Fruit fly (Drosophila melanogaster) whole organism, embryonic: ENCODE measurements around the gene Ufd1.
A peak's percentile ranks its signal among the peaks of the same experiment; 100 is the strongest.

Experiments
- Atf6 ChIP-seq: fragments of 200-800 bp; sonication (Bioruptor generic); IDR thresholded peaks from 2 replicates; pipeline ENCODE4 v1.3.6; 2022; ENCODE audit warnings: missing biosample characterization, missing genetic modification characterization
- Bteb2 ChIP-seq: fragments of 200-800 bp; sonication (Bioruptor generic); optimal IDR thresholded peaks from 2 replicates; lab custom pipeline; 2016; ENCODE audit warnings: missing biosample characterization, missing genetic modification characterization
- CG10543 ChIP-seq: fragments of 200-800 bp; sonication (Bioruptor generic); optimal IDR thresholded peaks from 3 replicates; lab custom pipeline; 2017; ENCODE audit warnings: missing biosample characterization, mild to moderate bottlenecking, missing genetic modification characterization, moderate library complexity
- CG11723 ChIP-seq: fragments of 200-800 bp; sonication (Bioruptor generic); optimal IDR thresholded peaks from 2 replicates; lab custom pipeline; 2017; ENCODE audit warnings: missing biosample characterization, mild to moderate bottlenecking, missing genetic modification characterization
- CG12299 ChIP-seq: fragments of 200-800 bp; sonication (Bioruptor generic); optimal IDR thresholded peaks from 2 replicates; lab custom pipeline; 2018; ENCODE audit warnings: missing biosample characterization, mild to moderate bottlenecking, missing genetic modification characterization
- CG13894 ChIP-seq: fragments of 200-800 bp; sonication (Bioruptor generic); optimal IDR thresholded peaks from 3 replicates; lab custom pipeline; 2018; ENCODE audit warnings: missing biosample characterization, mild to moderate bottlenecking, missing genetic modification characterization, moderate library complexity
- CG14050 ChIP-seq: fragments of 200-800 bp; sonication (Bioruptor generic); IDR thresholded peaks from 3 replicates; pipeline ENCODE4 v1.3.6; 2022; ENCODE audit warnings: missing biosample characterization, missing genetic modification characterization
- CG14965 ChIP-seq: fragments of 200-800 bp; sonication (Bioruptor generic); optimal IDR thresholded peaks from 2 replicates; lab custom pipeline; 2016; ENCODE audit warnings: missing biosample characterization, missing genetic modification characterization, borderline replicate concordance
- CG15011 ChIP-seq: fragments of 200-800 bp; sonication (Bioruptor generic); optimal IDR thresholded peaks from 3 replicates; lab custom pipeline; 2018; ENCODE audit warnings: missing biosample characterization, mild to moderate bottlenecking, missing genetic modification characterization
- CG15269 ChIP-seq: fragments of 200-800 bp; sonication (Bioruptor generic); optimal IDR thresholded peaks from 2 replicates; lab custom pipeline; 2018; ENCODE audit warnings: missing biosample characterization, mild to moderate bottlenecking, missing genetic modification characterization, moderate library complexity
- CG1602 ChIP-seq: fragments of 200-800 bp; sonication (Bioruptor generic); optimal IDR thresholded peaks from 3 replicates; lab custom pipeline; 2016; ENCODE audit warnings: missing biosample characterization, missing genetic modification characterization
- CG17802 ChIP-seq: fragments of 200-800 bp; sonication (Bioruptor generic); optimal IDR thresholded peaks from 2 replicates; lab custom pipeline; 2018; ENCODE audit warnings: missing biosample characterization, mild to moderate bottlenecking, missing genetic modification characterization, moderate library complexity
- CG34376 ChIP-seq: fragments of 200-800 bp; sonication (Bioruptor generic); optimal IDR thresholded peaks from 2 replicates; lab custom pipeline; 2018; ENCODE audit warnings: missing biosample characterization, mild to moderate bottlenecking, missing genetic modification characterization
- CG4854 ChIP-seq: fragments of 200-800 bp; sonication (Bioruptor generic); optimal IDR thresholded peaks from 2 replicates; lab custom pipeline; 2016; ENCODE audit warnings: missing biosample characterization, missing genetic modification characterization, inconsistent platforms
- CG6791 ChIP-seq: fragments of 200-800 bp; sonication (Bioruptor generic); IDR thresholded peaks from 3 replicates; pipeline ENCODE4 v1.3.6; 2022; ENCODE audit warnings: missing biosample characterization, missing genetic modification characterization; ENCODE audit not compliant: partially characterized antibody
- CG7556 ChIP-seq: fragments of 200-800 bp; sonication (Bioruptor generic); optimal IDR thresholded peaks from 2 replicates; lab custom pipeline; 2017; ENCODE audit warnings: missing biosample characterization, mild to moderate bottlenecking, missing genetic modification characterization
- CG8089 ChIP-seq: fragments of 200-800 bp; sonication (Bioruptor generic); optimal IDR thresholded peaks from 3 replicates; lab custom pipeline; 2016; ENCODE audit warnings: missing biosample characterization, missing genetic modification characterization
- CG8924 ChIP-seq: fragments of 200-800 bp; optimal IDR thresholded peaks from 3 replicates; lab custom pipeline; 2019; ENCODE audit warnings: missing biosample characterization, mild to moderate bottlenecking, missing genetic modification characterization, moderate library complexity
- CHES-1-like ChIP-seq: fragments of 200-800 bp; sonication (Bioruptor generic); optimal IDR thresholded peaks from 2 replicates; lab custom pipeline; 2016; ENCODE audit warnings: missing biosample characterization, missing genetic modification characterization
- Dbx ChIP-seq: fragments of 200-800 bp; sonication (Bioruptor generic); IDR thresholded peaks from 3 replicates; pipeline ENCODE4 v1.3.6; 2022; ENCODE audit warnings: missing biosample characterization, missing genetic modification characterization
- Dll ChIP-seq: fragments of 200-800 bp; sonication (Bioruptor generic); IDR thresholded peaks from 4 replicates; pipeline ENCODE4 v1.3.6; 2022; ENCODE audit warnings: missing biosample characterization, missing genetic modification characterization; ENCODE audit not compliant: partially characterized antibody
- Doc3 ChIP-seq: fragments of 200-800 bp; sonication (Bioruptor generic); IDR thresholded peaks from 3 replicates; pipeline ENCODE4 v1.3.6; 2022; ENCODE audit warnings: missing biosample characterization, missing genetic modification characterization; ENCODE audit not compliant: partially characterized antibody
- Gug ChIP-seq: fragments of 200-800 bp; sonication (Bioruptor generic); IDR thresholded peaks from 4 replicates; pipeline ENCODE4 v1.3.6; 2022; ENCODE audit warnings: missing biosample characterization, missing genetic modification characterization
- HHEX ChIP-seq: fragments of 200-800 bp; sonication (Bioruptor generic); optimal IDR thresholded peaks from 3 replicates; lab custom pipeline; 2017; ENCODE audit warnings: missing biosample characterization, mild to moderate bottlenecking, missing genetic modification characterization, missing genetic modification reagents
- Hr51 ChIP-seq, 2 experiments: fragments of 200-800 bp; sonication (Bioruptor generic); optimal IDR thresholded peaks; 2 replicates in 1 of 2; 3 replicates in 1 of 2; lab custom pipeline; 2016 to 2018; ENCODE audit warnings: missing biosample characterization in 2 of 2, missing genetic modification characterization in 2 of 2, mild to moderate bottlenecking in 1 of 2, moderate library complexity in 1 of 2
- Meics ChIP-seq: fragments of 200-800 bp; sonication (Bioruptor generic); optimal IDR thresholded peaks from 2 replicates; lab custom pipeline; 2017; ENCODE audit warnings: missing biosample characterization, mild to moderate bottlenecking, missing genetic modification characterization
- NfI ChIP-seq: fragments of 200-800 bp; sonication (Bioruptor generic); optimal IDR thresholded peaks from 3 replicates; lab custom pipeline; 2018; ENCODE audit warnings: missing biosample characterization, mild to moderate bottlenecking, missing genetic modification characterization, moderate library complexity
- Rx ChIP-seq: fragments of 200-800 bp; sonication (Bioruptor generic); IDR thresholded peaks from 2 replicates; pipeline ENCODE4 v1.3.6; 2022; ENCODE audit warnings: missing biosample characterization, missing genetic modification characterization
- Stat92E ChIP-seq, 3 experiments: fragments of >200 bp in 2 of 3; fragments of 200-800 bp in 1 of 3; sonication (Bioruptor generic) in 1 of 3; optimal IDR thresholded peaks; 2 replicates each; lab custom pipeline; 2017 to 2019; ENCODE audit warnings: missing biosample characterization in 3 of 3, missing genetic modification characterization in 3 of 3, mild to moderate bottlenecking in 1 of 3, moderate library complexity in 1 of 3
- ato ChIP-seq: fragments of 200-800 bp; sonication (Bioruptor generic); IDR thresholded peaks from 2 replicates; pipeline ENCODE4 v1.3.6; 2022; ENCODE audit warnings: missing biosample characterization, missing genetic modification characterization; ENCODE audit not compliant: partially characterized antibody
- cad ChIP-seq: fragments of >200 bp; optimal IDR thresholded peaks from 2 replicates; lab custom pipeline; 2017; ENCODE audit warnings: missing biosample characterization, missing genetic modification characterization
- caup ChIP-seq: fragments of 200-800 bp; sonication (Bioruptor generic); optimal IDR thresholded peaks from 3 replicates; lab custom pipeline; 2017; ENCODE audit warnings: missing biosample characterization, mild to moderate bottlenecking, missing genetic modification characterization, moderate library complexity; ENCODE audit not compliant: severe bottlenecking
- croc ChIP-seq: fragments of 200-800 bp; sonication (Bioruptor generic); conservative IDR thresholded peaks from 3 replicates; pipeline ENCODE4 v1.3.6; 2022; ENCODE audit warnings: missing biosample characterization, missing genetic modification characterization
- dimm ChIP-seq: fragments of 200-800 bp; sonication (Bioruptor generic); IDR thresholded peaks from 2 replicates; pipeline ENCODE4 v1.3.6; 2022; ENCODE audit warnings: missing biosample characterization, missing genetic modification characterization
- en ChIP-seq: fragments of 200-800 bp; sonication (Bioruptor generic); optimal IDR thresholded peaks from 2 replicates; lab custom pipeline; 2016; ENCODE audit warnings: missing biosample characterization, missing genetic modification characterization
- esg ChIP-seq: fragments of 200-800 bp; sonication (Bioruptor generic); conservative IDR thresholded peaks from 2 replicates; pipeline ENCODE4 v1.3.6; 2022; ENCODE audit warnings: missing biosample characterization, missing genetic modification characterization
- exex ChIP-seq: fragments of 200-800 bp; sonication (Bioruptor generic); optimal IDR thresholded peaks from 4 replicates; lab custom pipeline; 2018; ENCODE audit warnings: missing biosample characterization, mild to moderate bottlenecking, missing genetic modification characterization, moderate library complexity
- gce ChIP-seq: fragments of 200-800 bp; sonication (Bioruptor generic); IDR thresholded peaks from 3 replicates; pipeline ENCODE4 v1.3.6; 2022; ENCODE audit warnings: missing biosample characterization, missing genetic modification characterization
- gcm2 ChIP-seq: fragments of 200-800 bp; sonication (Bioruptor generic); optimal IDR thresholded peaks from 2 replicates; lab custom pipeline; 2016; ENCODE audit warnings: missing biosample characterization, missing genetic modification characterization
- hbn ChIP-seq: fragments of 200-800 bp; sonication (Bioruptor generic); IDR thresholded peaks from 2 replicates; pipeline ENCODE4 v1.3.6; 2022; ENCODE audit warnings: missing biosample characterization, missing genetic modification characterization; ENCODE audit not compliant: partially characterized antibody
- inv ChIP-seq: fragments of 200-800 bp; sonication (Bioruptor generic); IDR thresholded peaks from 2 replicates; pipeline ENCODE4 v1.3.6; 2022; ENCODE audit warnings: missing biosample characterization, missing genetic modification characterization; ENCODE audit not compliant: partially characterized antibody
- nmo ChIP-seq: fragments of 200-800 bp; sonication (Bioruptor generic); optimal IDR thresholded peaks from 2 replicates; lab custom pipeline; 2018; ENCODE audit warnings: missing biosample characterization, mild to moderate bottlenecking, missing genetic modification characterization, moderate library complexity
- org-1 ChIP-seq: fragments of 200-800 bp; sonication (Bioruptor generic); optimal IDR thresholded peaks from 2 replicates; lab custom pipeline; 2017; ENCODE audit warnings: missing biosample characterization, missing genetic modification characterization
- pb ChIP-seq: fragments of 200-800 bp; sonication (Bioruptor generic); optimal IDR thresholded peaks from 3 replicates; lab custom pipeline; 2016; ENCODE audit warnings: missing biosample characterization, missing genetic modification characterization
- sc ChIP-seq, 3 experiments: fragments of >200 bp in 2 of 3; fragments of 200-800 bp in 1 of 3; sonication (Bioruptor generic) in 1 of 3; optimal IDR thresholded peaks; 2 replicates in 2 of 3; 3 replicates in 1 of 3; lab custom pipeline; 2017; ENCODE audit warnings: mild to moderate bottlenecking in 1 of 3, missing biosample characterization in 1 of 3, missing genetic modification characterization in 1 of 3, missing genetic modification reagents in 1 of 3
- slou ChIP-seq: fragments of 200-800 bp; sonication (Bioruptor generic); optimal IDR thresholded peaks from 3 replicates; lab custom pipeline; 2016; ENCODE audit warnings: missing biosample characterization, missing genetic modification characterization
- trem ChIP-seq: fragments of 200-800 bp; optimal IDR thresholded peaks from 3 replicates; lab custom pipeline; 2019; ENCODE audit warnings: missing biosample characterization, mild to moderate bottlenecking, missing genetic modification characterization, moderate library complexity
- vnd ChIP-seq: fragments of 200-800 bp; sonication (Bioruptor generic); IDR thresholded peaks from 3 replicates; pipeline ENCODE4 v1.3.6; 2022; ENCODE audit warnings: missing biosample characterization, missing genetic modification characterization; ENCODE audit not compliant: partially characterized antibody

Gene Ufd1

dm6 chr3L:11093046-11093520 lies 29.9 kb downstream of the Ufd1 start, which contains the start of gene JIL-1 (continued):
- TF ChIP-seq Gug (GFP tag; lab: Robert Waterston, UW) = peak; percentile 80
- TF ChIP-seq caup = peak; percentile 29
- no peak for TF ChIP-seq CG15011
- TF ChIP-seq HHEX (GFP tag; lab: Kevin White, UChicago) = peak; percentile 20
- no peak for TF ChIP-seq gcm2 (GFP tag; lab: Kevin White, UChicago)
- peak; percentile 83 for TF ChIP-seq inv (GFP tag; lab: Robert Waterston, UW)
- peak; percentile 91 for TF ChIP-seq CG6791 (GFP tag; lab: Robert Waterston, UW)
- no peak for TF ChIP-seq CHES-1-like
- peak; percentile 15 for TF ChIP-seq org-1 (GFP tag; lab: Kevin White, UChicago)
- TF ChIP-seq en (GFP tag; lab: Kevin White, UChicago) = no peak
- TF ChIP-seq slou (GFP tag; lab: Kevin White, UChicago) = peak; percentile 47
- no peak for TF ChIP-seq gce (GFP tag; lab: Robert Waterston, UW)
- TF ChIP-seq Meics (GFP tag; lab: Kevin White, UChicago) = peak; percentile 69
- TF ChIP-seq Hr51 (GFP tag; optimal IDR thresholded peaks at IDR 0.05; lab: Kevin White, UChicago) = peak; percentile 41 to 50
- TF ChIP-seq Rx (GFP tag; lab: Robert Waterston, UW) = peak; percentile 52
- TF ChIP-seq vnd (GFP tag; lab: Robert Waterston, UW) = peak; percentile 77
- peak; percentile 66; the same call in 2 of the 3 replicates for TF ChIP-seq CG14050
- TF ChIP-seq CG1602 = peak; percentile 46
- TF ChIP-seq Dll (GFP tag; lab: Robert Waterston, UW) = peak; percentile 85
- peak; percentile 48 for TF ChIP-seq CG4854 (GFP tag; lab: Kevin White, UChicago)
- no peak for TF ChIP-seq CG8089
- TF ChIP-seq Stat92E (GFP tag; optimal IDR thresholded peaks at IDR 0.05; lab: Kevin White, UChicago) = peak in 1 of 3 experiments; percentile 43
- no peak for TF ChIP-seq cad (GFP tag; lab: Kevin White, UChicago)
- TF ChIP-seq exex (tag; lab: Kevin White, UChicago) = no peak
- TF ChIP-seq dimm (GFP tag; lab: Robert Waterston, UW) = no peak
- peak; percentile 54; the same call in 2 of the 3 replicates for TF ChIP-seq croc
- TF ChIP-seq Atf6 (GFP tag; lab: Robert Waterston, UW) = peak; percentile 67
- peak; percentile 42; the same call in 1 of the 2 replicates for TF ChIP-seq esg (GFP tag; lab: Robert Waterston, UW)
- TF ChIP-seq CG34376 (GFP tag; lab: Kevin White, UChicago) = peak; percentile 26
- TF ChIP-seq ato (GFP tag; lab: Robert Waterston, UW) = peak; percentile 73
- TF ChIP-seq pb (GFP tag; lab: Kevin White, UChicago) = no peak
- TF ChIP-seq Doc3 (GFP tag; lab: Robert Waterston, UW) = peak; percentile 69
- peak; percentile 75 for TF ChIP-seq hbn (GFP tag; lab: Robert Waterston, UW)
- peak; percentile 72 for TF ChIP-seq NfI (GFP tag; lab: Kevin White, UChicago)
- no peak for TF ChIP-seq sc (optimal IDR thresholded peaks at IDR 0.05; lab: Kevin White, UChicago)
- no peak for TF ChIP-seq sc (GFP tag; optimal IDR thresholded peaks at IDR 0.05; lab: Kevin White, UChicago)
- TF ChIP-seq CG13894 (tag; lab: Kevin White, UChicago) = peak; percentile 31
- peak; percentile 60 for TF ChIP-seq CG10543
- peak; percentile 57 for TF ChIP-seq CG15269 (tag; lab: Kevin White, UChicago)
- TF ChIP-seq Dbx (GFP tag; lab: Robert Waterston, UW) = peak; percentile 93
- peak; percentile 56 for TF ChIP-seq nmo
- peak; percentile 18 for TF ChIP-seq Bteb2
- TF ChIP-seq CG14965 (GFP tag; lab: Kevin White, UChicago) = no peak
- peak; percentile 8 for TF ChIP-seq trem
- peak; percentile 27 for TF ChIP-seq CG7556 (GFP tag; lab: Kevin White, UChicago)
- peak; percentile 12 for TF ChIP-seq CG8924 (tag; lab: Kevin White, UChicago)
- no peak for TF ChIP-seq CG12299 (tag; lab: Kevin White, UChicago)
- TF ChIP-seq CG17802 = peak; percentile 36
- peak; percentile 50 for TF ChIP-seq CG11723 (GFP tag; lab: Kevin White, UChicago)
